Worm (Caenorhabditis elegans): ENCODE data around the gene Y73F8A.13.

Gene Y73F8A.13

ce11 chrIV:15291162-15291561 lies 20.9 kb upstream of the Y73F8A.13 start, which contains the start of gene pqn-90:
Gene pqn-90 (minus strand): TSS chrIV:15291262.
- TF ChIP-seq sox-2 (GFP tag; IDR thresholded peaks at IDR 0.05) (no peak), ets-4 (tag; optimal IDR thresholded peaks at IDR 0.05) (no peak), ahr-1 (tag; optimal IDR thresholded peaks at IDR 0.05) (no peak), ceh-22 (tag; optimal IDR thresholded peaks at IDR 0.05) (no peak), hlh-30 (tag; optimal IDR thresholded peaks at IDR 0.05; ENCODE audit: insufficient read depth) (no peak), pha-2 (tag; optimal IDR thresholded peaks at IDR 0.05) (no peak), syd-9 (tag; optimal IDR thresholded peaks at IDR 0.05) (no peak), tbx-7 (tag; optimal IDR thresholded peaks at IDR 0.05) (no peak), hlh-15 (tag; optimal IDR thresholded peaks at IDR 0.05) (no peak), K02D7.2 (tag; optimal IDR thresholded peaks at IDR 0.05) (no peak), madf-2 (tag; optimal IDR thresholded peaks at IDR 0.05) (no peak), pag-3 (tag; optimal IDR thresholded peaks at IDR 0.05; ENCODE audit: borderline replicate concordance) (no peak), unc-86 (tag; optimal IDR thresholded peaks at IDR 0.05) (no peak), ceh-2 (tag; optimal IDR thresholded peaks at IDR 0.05) (no peak), pax-1 (tag; optimal IDR thresholded peaks at IDR 0.05) (no peak), ceh-14 (tag; optimal IDR thresholded peaks at IDR 0.05) (no peak), unc-3 (GFP tag; conservative IDR thresholded peaks at IDR 0.05) (no peak), unc-3 (tag; optimal IDR thresholded peaks at IDR 0.05) (no peak), pros-1 (tag; optimal IDR thresholded peaks at IDR 0.05) (no peak)

ce11 chrIV:15291607-15292006 lies 20.4 kb upstream of the Y73F8A.13 start, which contains the start of gene pqn-91:
Gene pqn-91 (plus strand): TSS chrIV:15291907.
- no peak for TF ChIP-seq ttx-3 (tag; optimal IDR thresholded peaks at IDR 0.05)
- TF ChIP-seq hlh-6 (tag; optimal IDR thresholded peaks at IDR 0.05), result no peak
- no peak for TF ChIP-seq Y22D7AL.16 (tag; optimal IDR thresholded peaks at IDR 0.05)
- TF ChIP-seq K09A11.1 (tag; optimal IDR thresholded peaks at IDR 0.05; ENCODE audit: insufficient read depth), result no peak
- no peak for TF ChIP-seq pha-2 (tag; optimal IDR thresholded peaks at IDR 0.05)
- TF ChIP-seq F13H6.1 (tag; optimal IDR thresholded peaks at IDR 0.05), result no peak
- no peak for TF ChIP-seq ceh-22 (tag; optimal IDR thresholded peaks at IDR 0.05)
- TF ChIP-seq syd-9 (tag; optimal IDR thresholded peaks at IDR 0.05), result no peak
- TF ChIP-seq mec-3 (tag; optimal IDR thresholded peaks at IDR 0.05; ENCODE audit: borderline replicate concordance), result no peak
- TF ChIP-seq ceh-2 (tag; optimal IDR thresholded peaks at IDR 0.05), result no peak
- no peak for TF ChIP-seq unc-3 (GFP tag; conservative IDR thresholded peaks at IDR 0.05)
- no peak for TF ChIP-seq unc-3 (tag; optimal IDR thresholded peaks at IDR 0.05)
- TF ChIP-seq ceh-6 (GFP tag; optimal IDR thresholded peaks at IDR 0.05), result no peak
- TF ChIP-seq tbx-7 (tag; optimal IDR thresholded peaks at IDR 0.05), result no peak
- TF ChIP-seq rnt-1 (tag; optimal IDR thresholded peaks at IDR 0.05), result no peak
- no peak for TF ChIP-seq ceh-19 (GFP tag; optimal IDR thresholded peaks at IDR 0.05)
- no peak for TF ChIP-seq sdc-2 (tag; optimal IDR thresholded peaks at IDR 0.05)

- TF ChIP-seq rnt-1 (tag; optimal IDR thresholded peaks at IDR 0.05) (no peak), ceh-6 (GFP tag; optimal IDR thresholded peaks at IDR 0.05) (no peak), hlh-13 (GFP tag; optimal IDR thresholded peaks at IDR 0.05) (no peak), pha-2 (tag; optimal IDR thresholded peaks at IDR 0.05) (no peak), ceh-18 (tag; optimal IDR thresholded peaks at IDR 0.05) (no peak), pqm-1 (tag; optimal IDR thresholded peaks at IDR 0.05) (no peak), ztf-16 (tag; optimal IDR thresholded peaks at IDR 0.05) (no peak), unc-42 (tag; optimal IDR thresholded peaks at IDR 0.05) (no peak), lim-6 (tag; optimal IDR thresholded peaks at IDR 0.05) (no peak), ceh-2 (tag; optimal IDR thresholded peaks at IDR 0.05) (no peak), fkh-10 (GFP tag; optimal IDR thresholded peaks at IDR 0.05) (no peak), zip-5 (tag; optimal IDR thresholded peaks at IDR 0.05) (no peak)
Measured at ce11 chrIV:15294040-15294439, 18.0 kb upstream of the Y73F8A.13 start, which contains the start of gene Y73F8A.10. Gene Y73F8A.10 (plus strand): TSS chrIV:15294340.

ce11 chrIV:15300041-15300440 lies 12.0 kb upstream of the Y73F8A.13 start:
- no peak for TF ChIP-seq ceh-24 (tag; optimal IDR thresholded peaks at IDR 0.05)
- TF ChIP-seq gmeb-2 (tag; optimal IDR thresholded peaks at IDR 0.05), result no peak
- no peak for TF ChIP-seq ceh-45 (GFP tag; IDR thresholded peaks at IDR 0.05)
- no peak for TF ChIP-seq C38D4.7 (GFP tag; optimal IDR thresholded peaks at IDR 0.05)
- no peak for TF ChIP-seq ceh-34 (tag; optimal IDR thresholded peaks at IDR 0.05)
- no peak for TF ChIP-seq che-1 (tag; optimal IDR thresholded peaks at IDR 0.05)
- TF ChIP-seq ttx-3 (tag; optimal IDR thresholded peaks at IDR 0.05), result no peak
- TF ChIP-seq hlh-13 (GFP tag; optimal IDR thresholded peaks at IDR 0.05), result no peak
- TF ChIP-seq mec-3 (tag; optimal IDR thresholded peaks at IDR 0.05; ENCODE audit: borderline replicate concordance), result no peak
- TF ChIP-seq pros-1 (tag; optimal IDR thresholded peaks at IDR 0.05), result no peak
- TF ChIP-seq fkh-10 (GFP tag; optimal IDR thresholded peaks at IDR 0.05), result no peak
- no peak for TF ChIP-seq pat-9 (tag; optimal IDR thresholded peaks at IDR 0.05)
- TF ChIP-seq syd-9 (tag; optimal IDR thresholded peaks at IDR 0.05), result no peak
- no peak for TF ChIP-seq ets-4 (tag; optimal IDR thresholded peaks at IDR 0.05)
- no peak for TF ChIP-seq ztf-16 (tag; optimal IDR thresholded peaks at IDR 0.05)
- no peak for TF ChIP-seq F13H6.1 (tag; optimal IDR thresholded peaks at IDR 0.05)
- TF ChIP-seq sdc-2 (tag; optimal IDR thresholded peaks at IDR 0.05), result no peak
